Worm (Caenorhabditis elegans) whole organism, L1 larva: Measurements from ENCODE around the gene srd-65.

Experiments used
- blmp-1 ChIP-seq: fragments of 150-350 bp; optimal IDR thresholded peaks from 2 replicates; lab custom pipeline; 2014; ENCODE audit warnings: missing biosample characterization, missing genetic modification characterization
- ceh-90 ChIP-seq: sonication (generic microtip); optimal IDR thresholded peaks from 2 replicates; lab custom pipeline; 2016; ENCODE audit warnings: missing genetic modification characterization, missing compliant biosample characterization
- ces-1 ChIP-seq: fragments of 150-350 bp; optimal IDR thresholded peaks from 2 replicates; lab custom pipeline; 2014; ENCODE audit warnings: missing biosample characterization, missing genetic modification reagents, missing genetic modification characterization
- dpl-1 ChIP-seq, 3 experiments: fragments of 150-350 bp in 2 of 3; sonication (generic microtip) in 1 of 3; optimal IDR thresholded peaks; 2 replicates each; lab custom pipeline; 2014 to 2017; ENCODE audit warnings: missing biosample characterization in 3 of 3, missing genetic modification characterization in 3 of 3, missing genetic modification reagents in 3 of 3
- dsc-1 ChIP-seq: sonication (generic microtip); optimal IDR thresholded peaks from 2 replicates; lab custom pipeline; 2016; ENCODE audit warnings: mild to moderate bottlenecking, missing genetic modification characterization, missing compliant biosample characterization
- efl-1 ChIP-seq, 4 experiments: fragments of 150-350 bp; optimal IDR thresholded peaks in 3 of 4; peaks in 1 of 4; 1 replicate in 1 of 4; 2 replicates in 3 of 4; lab custom pipeline; 2014; ENCODE audit warnings: missing biosample characterization in 2 of 4, missing genetic modification characterization in 2 of 4, missing genetic modification reagents in 2 of 4
- elt-2 ChIP-seq: sonication (generic microtip); optimal IDR thresholded peaks from 2 replicates; lab custom pipeline; 2016; ENCODE audit warnings: missing genetic modification characterization, mild to moderate bottlenecking, inconsistent platforms, missing compliant biosample characterization, missing genetic modification reagents
- fos-1 ChIP-seq: fragments of 150-350 bp; optimal IDR thresholded peaks from 2 replicates; lab custom pipeline; 2014; ENCODE audit warnings: missing biosample characterization, missing genetic modification characterization
- jun-1 ChIP-seq: fragments of 150-350 bp; optimal IDR thresholded peaks from 2 replicates; lab custom pipeline; 2014; ENCODE audit warnings: missing biosample characterization, missing genetic modification reagents, missing genetic modification characterization
- lin-35 ChIP-seq, 2 experiments: fragments of 150-350 bp; optimal IDR thresholded peaks; 2 replicates each; lab custom pipeline; 2014; ENCODE audit warnings: missing biosample characterization in 2 of 2, missing genetic modification characterization in 2 of 2, missing genetic modification reagents in 2 of 2
- lsy-2 ChIP-seq, 2 experiments: fragments of 150-350 bp; optimal IDR thresholded peaks; 2 replicates each; lab custom pipeline; 2014; ENCODE audit warnings: missing biosample characterization in 2 of 2, missing genetic modification characterization in 2 of 2
- mef-2 ChIP-seq: fragments of 150-350 bp; optimal IDR thresholded peaks from 2 replicates; lab custom pipeline; 2014; ENCODE audit warnings: missing biosample characterization, missing genetic modification characterization
- mep-1 ChIP-seq: fragments of 150-350 bp; optimal IDR thresholded peaks from 2 replicates; lab custom pipeline; 2014; ENCODE audit warnings: missing biosample characterization, missing genetic modification characterization
- nhr-12 ChIP-seq: sonication (generic microtip); optimal IDR thresholded peaks from 2 replicates; lab custom pipeline; 2017; ENCODE audit warnings: missing biosample characterization, missing genetic modification characterization
- nhr-19 ChIP-seq: fragments of 200-800 bp; sonication (Bioruptor generic); conservative IDR thresholded peaks from 2 replicates; pipeline ENCODE4 v1.3.6; 2022; ENCODE audit warnings: missing genetic modification characterization, missing compliant biosample characterization
- nhr-20 ChIP-seq: sonication (generic microtip); optimal IDR thresholded peaks from 2 replicates; lab custom pipeline; 2016; ENCODE audit warnings: mild to moderate bottlenecking, missing genetic modification characterization, missing compliant biosample characterization
- nhr-28 ChIP-seq: fragments of 150-350 bp; optimal IDR thresholded peaks from 2 replicates; lab custom pipeline; 2014; ENCODE audit warnings: missing biosample characterization, missing genetic modification characterization
- nhr-76 ChIP-seq: sonication (generic microtip); optimal IDR thresholded peaks from 2 replicates; lab custom pipeline; 2017; ENCODE audit warnings: missing biosample characterization, missing genetic modification characterization
- nhr-85 ChIP-seq: sonication (generic microtip); peaks from one replicate; lab custom pipeline; 2016; ENCODE audit warnings: missing genetic modification characterization, inconsistent platforms, missing compliant biosample characterization
- pqm-1 ChIP-seq: sonication (generic microtip); optimal IDR thresholded peaks from 3 replicates; lab custom pipeline; 2017; ENCODE audit warnings: missing biosample characterization, missing genetic modification characterization
- snu-23 ChIP-seq: sonication (generic microtip); optimal IDR thresholded peaks from 2 replicates; lab custom pipeline; 2016; ENCODE audit warnings: missing genetic modification characterization, missing compliant biosample characterization
- sup-37 ChIP-seq: fragments of 200-800 bp; sonication (Bioruptor generic); optimal IDR thresholded peaks from 2 replicates; lab custom pipeline; 2018; ENCODE audit warnings: mild to moderate bottlenecking, missing genetic modification characterization, missing compliant biosample characterization
- swsn-7 ChIP-seq: sonication (generic microtip); optimal IDR thresholded peaks from 2 replicates; lab custom pipeline; 2016; ENCODE audit warnings: missing genetic modification characterization, missing compliant biosample characterization
- tbx-2 ChIP-seq: sonication (generic microtip); optimal IDR thresholded peaks from 2 replicates; lab custom pipeline; 2016; ENCODE audit warnings: missing genetic modification characterization, missing compliant biosample characterization
- tlp-1 ChIP-seq: fragments of 150-350 bp; optimal IDR thresholded peaks from 2 replicates; lab custom pipeline; 2014; ENCODE audit warnings: missing biosample characterization, missing genetic modification characterization
- unc-30 ChIP-seq: sonication (generic microtip); optimal IDR thresholded peaks from 2 replicates; lab custom pipeline; 2017; ENCODE audit warnings: missing biosample characterization, missing genetic modification characterization
- unc-86 ChIP-seq: sonication (generic microtip); optimal IDR thresholded peaks from 2 replicates; lab custom pipeline; 2016; ENCODE audit warnings: missing genetic modification characterization, missing compliant biosample characterization
- ztf-4 ChIP-seq: fragments of 150-350 bp; optimal IDR thresholded peaks from 2 replicates; lab custom pipeline; 2014; ENCODE audit warnings: missing biosample characterization, missing genetic modification characterization

The srd-65 gene

ce11 chrIII:2223932-2224331 is at the start of gene srd-65:
Gene srd-65, minus strand, starts transcription at chrIII:2224032.
- no peak for TF ChIP-seq ceh-90 (tag; lab: Kevin White, UChicago)
- TF ChIP-seq nhr-85, result peak; percentile 27
- TF ChIP-seq blmp-1 (tag; lab: Kevin White, UChicago), result no peak

- no peak for TF ChIP-seq tlp-1 (tag; lab: Kevin White, UChicago)
- TF ChIP-seq sup-37 (GFP tag; lab: Kevin White, UChicago), result no peak
- TF ChIP-seq tbx-2, result no peak
- TF ChIP-seq ces-1, result no peak
- no peak for TF ChIP-seq nhr-28 (tag; lab: Kevin White, UChicago)
- TF ChIP-seq swsn-7 (tag; lab: Kevin White, UChicago), result no peak
- TF ChIP-seq ztf-4 (tag; lab: Kevin White, UChicago), result no peak
- TF ChIP-seq pqm-1 (tag; lab: Kevin White, UChicago), result no peak
- no peak for TF ChIP-seq unc-30
- no peak for TF ChIP-seq dsc-1 (tag; lab: Kevin White, UChicago)
- no peak for TF ChIP-seq unc-86
- TF ChIP-seq mep-1 (tag; lab: Kevin White, UChicago), result no peak
- TF ChIP-seq fos-1 (tag; lab: Kevin White, UChicago), result no peak
- TF ChIP-seq lsy-2 (tag; optimal IDR thresholded peaks at IDR 0.05; lab: Kevin White, UChicago), result no peak
- TF ChIP-seq snu-23, result no peak
- no peak for TF ChIP-seq nhr-20 (tag; lab: Kevin White, UChicago)
- no peak for TF ChIP-seq mef-2
- TF ChIP-seq nhr-12 (tag; lab: Kevin White, UChicago), result no peak
- TF ChIP-seq, all 84 proteins: peak for 0
Measured at ce11 chrIII:2272732-2273131, 48.9 kb upstream of the srd-65 start, which contains the start of gene fbxa-39. Gene fbxa-39, plus strand, starts transcription at chrIII:2273032.

- no peak for TF ChIP-seq nhr-76 (tag; lab: Kevin White, UChicago)
- no peak for TF ChIP-seq efl-1 (optimal IDR thresholded peaks at IDR 0.05; lab: Kevin White, UChicago)
- peak in 1 of 2 experiments; percentile 75 for TF ChIP-seq efl-1 (GFP tag; optimal IDR thresholded peaks at IDR 0.05 in 1 of 2; lab: Kevin White, UChicago)
- peak in 1 of 2 experiments; percentile 13 for TF ChIP-seq lin-35 (GFP tag; optimal IDR thresholded peaks at IDR 0.05; lab: Kevin White, UChicago)
Measured at ce11 chrIII:2272075-2272474, 48.2 kb upstream of the srd-65 start, which contains the start of gene fbxa-48. Gene fbxa-48, minus strand, starts transcription at chrIII:2272175.

- TF ChIP-seq efl-1 (optimal IDR thresholded peaks at IDR 0.05; lab: Kevin White, UChicago), result peak in 1 of 2 experiments; percentile 50
- peak; percentile 32 to 93 for TF ChIP-seq efl-1 (GFP tag; optimal IDR thresholded peaks at IDR 0.05 in 1 of 2; lab: Kevin White, UChicago)
- peak in 1 of 3 experiments; percentile 3 for TF ChIP-seq dpl-1 (GFP tag; optimal IDR thresholded peaks at IDR 0.05; lab: Kevin White, UChicago)
- TF ChIP-seq, all 84 proteins: peak for 2; not testable (repeated sequence) for 82
Measured at ce11 chrIII:2271016-2271590, 47.3 kb upstream of the srd-65 start.

- TF ChIP-seq nhr-12 (tag; lab: Kevin White, UChicago) (no peak), elt-2 (peak; percentile 76), pqm-1 (tag; lab: Kevin White, UChicago) (peak; percentile 16), nhr-76 (tag; lab: Kevin White, UChicago) (no peak), nhr-19 (GFP tag; lab: Robert Waterston, UW) (no peak)
Measured at ce11 chrIII:2265986-2266701, 42.3 kb upstream of the srd-65 start, which contains the start of gene fbxa-9. Gene fbxa-9, plus strand, starts transcription at chrIII:2266651.

- TF ChIP-seq efl-1 (optimal IDR thresholded peaks at IDR 0.05; lab: Kevin White, UChicago), result no peak
- TF ChIP-seq efl-1 (GFP tag; optimal IDR thresholded peaks at IDR 0.05 in 1 of 2; lab: Kevin White, UChicago), result peak in 1 of 2 experiments; percentile 72
- TF ChIP-seq jun-1, result no peak
Measured at ce11 chrIII:2262942-2263341, 39.1 kb upstream of the srd-65 start, which contains the start of gene Y54F10BM.6. Gene Y54F10BM.6, plus strand, starts transcription at chrIII:2263242.
